Worm (Caenorhabditis elegans) whole organism, mixed stage, embryonic: ENCODE results near the gene lgc-15.

ENCODE experiments used
- elt-1 ChIP-seq: sonication (generic microtip); optimal IDR thresholded peaks from 2 replicates; lab custom pipeline; 2017; ENCODE audit warnings: missing genetic modification characterization, mild to moderate bottlenecking, missing compliant biosample characterization, antibody characterized with exemption, moderate library complexity, borderline replicate concordance; ENCODE audit not compliant: insufficient read depth
- lin-13 ChIP-seq: fragments of 150-350 bp; optimal IDR thresholded peaks from 2 replicates; lab custom pipeline; 2014; ENCODE audit warnings: missing biosample characterization, missing genetic modification characterization
- lsy-2 ChIP-seq: fragments of 150-350 bp; optimal IDR thresholded peaks from 2 replicates; lab custom pipeline; 2014; ENCODE audit warnings: missing biosample characterization, missing genetic modification characterization
- snpc-4 ChIP-seq: fragments of 150-350 bp; optimal IDR thresholded peaks from 2 replicates; lab custom pipeline; 2014; ENCODE audit warnings: missing biosample characterization, missing genetic modification characterization
- sptf-1 ChIP-seq: sonication (generic microtip); optimal IDR thresholded peaks from 2 replicates; lab custom pipeline; 2017; ENCODE audit warnings: mild to moderate bottlenecking, missing genetic modification characterization, moderate library complexity, missing compliant biosample characterization
- tbx-8 ChIP-seq: fragments of 200-800 bp; sonication (Bioruptor generic); optimal IDR thresholded peaks from 2 replicates; lab custom pipeline; 2018; ENCODE audit warnings: mild to moderate bottlenecking, missing genetic modification characterization, moderate library complexity, missing compliant biosample characterization
- unc-62 ChIP-seq: fragments of 150-350 bp; optimal IDR thresholded peaks from 2 replicates; lab custom pipeline; 2014; ENCODE audit warnings: missing biosample characterization, missing genetic modification reagents, missing genetic modification characterization
- ztf-11 ChIP-seq: fragments of 150-350 bp; optimal IDR thresholded peaks from 2 replicates; lab custom pipeline; 2014; ENCODE audit warnings: missing biosample characterization, missing genetic modification characterization

ce11 chrX:12092621-12093020 lies 21.5 kb upstream of the lgc-15 start:
- TF ChIP-seq elt-1 (tag; lab: Kevin White, UChicago) (no peak), snpc-4 (no peak), unc-62 (no peak), ztf-11 (tag; lab: Kevin White, UChicago) (no peak), tbx-8 (no peak), lsy-2 (tag; lab: Kevin White, UChicago) (no peak), lin-13 (no peak), sptf-1 (no peak)
